Worm (Caenorhabditis elegans) whole organism, young adult: Measurements from ENCODE around the gene ced-6.

Experiments used
- B0336.3 ChIP-seq: fragments of 200-800 bp; sonication (Bioruptor generic); IDR thresholded peaks from 2 replicates; pipeline ENCODE4 v1.3.6; 2022; ENCODE audit warnings: missing genetic modification characterization, missing compliant biosample characterization
- F23B12.7 ChIP-seq: sonication (generic microtip); optimal IDR thresholded peaks from 2 replicates; lab custom pipeline; 2017; ENCODE audit warnings: missing genetic modification characterization, mild to moderate bottlenecking, missing compliant biosample characterization, antibody characterized with exemption, moderate library complexity; ENCODE audit not compliant: insufficient read depth
- F37B4.10 ChIP-seq: fragments of 200-800 bp; sonication (Bioruptor generic); IDR thresholded peaks from 2 replicates; pipeline ENCODE4 v1.3.6; 2022; ENCODE audit warnings: missing genetic modification characterization, missing compliant biosample characterization
- Y53F4B.3 ChIP-seq: fragments of 200-800 bp; sonication (Bioruptor generic); IDR thresholded peaks from 2 replicates; pipeline ENCODE4 v1.3.6; 2022; ENCODE audit warnings: missing genetic modification reagents, missing genetic modification characterization, missing compliant biosample characterization
- akir-1 ChIP-seq: fragments of 200-800 bp; sonication (Bioruptor generic); optimal IDR thresholded peaks from 2 replicates; lab custom pipeline; 2018; ENCODE audit warnings: mild to moderate bottlenecking, missing genetic modification characterization, moderate library complexity, missing compliant biosample characterization
- ceh-91 ChIP-seq: fragments of 200-800 bp; sonication (Bioruptor generic); IDR thresholded peaks from 2 replicates; pipeline ENCODE4 v1.3.6; 2022; ENCODE audit warnings: missing genetic modification reagents, missing genetic modification characterization, missing compliant biosample characterization
- nfya-1 ChIP-seq: sonication (generic microtip); optimal IDR thresholded peaks from 2 replicates; lab custom pipeline; 2017; ENCODE audit warnings: antibody characterized with exemption, missing compliant biosample characterization, missing genetic modification characterization, borderline replicate concordance; ENCODE audit not compliant: insufficient read depth
- nhr-120 ChIP-seq: fragments of 200-800 bp; sonication (Bioruptor generic); IDR thresholded peaks from 2 replicates; pipeline ENCODE4 v1.3.6; 2022; ENCODE audit warnings: missing genetic modification characterization, missing compliant biosample characterization
- rpc-1 ChIP-seq, 2 experiments: fragments of 150-350 bp in 1 of 2; sonication (generic microtip) in 1 of 2; optimal IDR thresholded peaks; 2 replicates each; lab custom pipeline; 2014 to 2018; ENCODE audit warnings: missing biosample characterization in 1 of 2, missing genetic modification characterization in 1 of 2, missing genetic modification reagents in 1 of 2, missing genotype in 1 of 2
- unc-62 ChIP-seq: fragments of 150-350 bp; optimal IDR thresholded peaks from 2 replicates; lab custom pipeline; 2014; ENCODE audit warnings: missing biosample characterization, missing genetic modification reagents, missing genetic modification characterization

- no peak for TF ChIP-seq nfya-1 (tag; lab: Kevin White, UChicago)
- TF ChIP-seq ceh-91 (GFP tag; lab: Robert Waterston, UW) = no peak
- TF ChIP-seq Y53F4B.3 = no peak
- no peak for TF ChIP-seq unc-62
- no peak for TF ChIP-seq F37B4.10 (GFP tag; lab: Robert Waterston, UW)
- no peak for TF ChIP-seq F23B12.7
- TF ChIP-seq B0336.3 (GFP tag; lab: Robert Waterston, UW) = no peak
- TF ChIP-seq nhr-120 = no peak
- no peak for TF ChIP-seq akir-1 (GFP tag; lab: Kevin White, UChicago)
- TF ChIP-seq rpc-1 (optimal IDR thresholded peaks at IDR 0.05; lab: Kevin White, UChicago) = no peak
- no peak for TF ChIP-seq rpc-1 (tag; optimal IDR thresholded peaks at IDR 0.05; lab: Kevin White, UChicago)
These were observed 21.9 kb upstream of the ced-6 start, which contains the start of gene molo-1 for ce11 chrIII:5573694-5574093.
